Fruit fly (Drosophila melanogaster) whole organism, prepupa: ENCODE results near the gene Kr-h2.
A peak's percentile ranks its signal among the peaks of the same experiment; 100 is the strongest.

Experiments
- CG10631 ChIP-seq: fragments of 200-800 bp; sonication (Bioruptor generic); optimal IDR thresholded peaks from 2 replicates; lab custom pipeline; 2016; ENCODE audit warnings: missing biosample characterization, missing genetic modification characterization
- CG11294 ChIP-seq: fragments of 200-800 bp; sonication (Bioruptor generic); IDR thresholded peaks from 2 replicates; pipeline ENCODE4 v1.3.6; 2022; ENCODE audit warnings: missing biosample characterization, missing genetic modification characterization
- CG11762 ChIP-seq: fragments of 200-800 bp; sonication (Bioruptor generic); optimal IDR thresholded peaks from 3 replicates; lab custom pipeline; 2016; ENCODE audit warnings: missing biosample characterization, missing genetic modification characterization; ENCODE audit not compliant: insufficient read depth
- CG11902 ChIP-seq: fragments of 200-800 bp; sonication (Bioruptor generic); optimal IDR thresholded peaks from 3 replicates; lab custom pipeline; 2016; ENCODE audit warnings: missing biosample characterization, missing genetic modification characterization
- CG15336 ChIP-seq: fragments of 200-800 bp; sonication (Bioruptor generic); IDR thresholded peaks from 2 replicates; pipeline ENCODE4 v1.3.6; 2022; ENCODE audit warnings: missing biosample characterization, missing genetic modification characterization
- CG1621 ChIP-seq: fragments of 200-800 bp; sonication (Bioruptor generic); optimal IDR thresholded peaks from 3 replicates; lab custom pipeline; 2018; ENCODE audit warnings: missing biosample characterization, mild to moderate bottlenecking, missing genetic modification characterization
- CG16779 ChIP-seq: fragments of 200-800 bp; sonication (Bioruptor generic); optimal IDR thresholded peaks from 3 replicates; lab custom pipeline; 2017; ENCODE audit warnings: missing biosample characterization, mild to moderate bottlenecking, missing genetic modification characterization
- CG3032 ChIP-seq: fragments of 200-800 bp; optimal IDR thresholded peaks from 2 replicates; lab custom pipeline; 2019; ENCODE audit warnings: missing biosample characterization, mild to moderate bottlenecking, missing genetic modification characterization, moderate library complexity
- CG32006 ChIP-seq: fragments of 200-800 bp; sonication (Bioruptor generic); optimal IDR thresholded peaks from 3 replicates; lab custom pipeline; 2017; ENCODE audit warnings: missing biosample characterization, mild to moderate bottlenecking, missing genetic modification characterization
- CG3919 ChIP-seq: fragments of 200-800 bp; sonication (Bioruptor generic); optimal IDR thresholded peaks from 3 replicates; lab custom pipeline; 2016; ENCODE audit warnings: missing biosample characterization, missing genetic modification characterization
- CG4318 ChIP-seq: fragments of 200-800 bp; sonication (Bioruptor generic); optimal IDR thresholded peaks from 3 replicates; lab custom pipeline; 2017; ENCODE audit warnings: missing biosample characterization, mild to moderate bottlenecking, missing genetic modification characterization
- CG6808 ChIP-seq: fragments of 200-800 bp; sonication (Bioruptor generic); optimal IDR thresholded peaks from 3 replicates; lab custom pipeline; 2017; ENCODE audit warnings: missing biosample characterization, missing genetic modification characterization, mild to moderate bottlenecking, moderate library complexity, missing genetic modification reagents
- CG6854 ChIP-seq: fragments of 200-800 bp; sonication (Bioruptor generic); optimal IDR thresholded peaks from 2 replicates; lab custom pipeline; 2017; ENCODE audit warnings: missing biosample characterization, mild to moderate bottlenecking, missing genetic modification characterization
- CG7368 ChIP-seq: fragments of 200-800 bp; sonication (Bioruptor generic); optimal IDR thresholded peaks from 3 replicates; lab custom pipeline; 2016; ENCODE audit warnings: missing biosample characterization, missing genetic modification characterization
- CG8119 ChIP-seq: fragments of 200-800 bp; sonication (Bioruptor generic); IDR thresholded peaks from 3 replicates; pipeline ENCODE4 v1.3.6; 2022; ENCODE audit warnings: missing biosample characterization, missing genetic modification characterization
- CG8632 ChIP-seq: fragments of 200-800 bp; sonication (Bioruptor generic); optimal IDR thresholded peaks from 3 replicates; lab custom pipeline; 2016; ENCODE audit warnings: missing biosample characterization, missing genetic modification characterization
- CG9139 ChIP-seq: fragments of 200-800 bp; sonication (Bioruptor generic); optimal IDR thresholded peaks from 3 replicates; lab custom pipeline; 2017; ENCODE audit warnings: missing biosample characterization, mild to moderate bottlenecking, missing genetic modification characterization
- Eip75B ChIP-seq: fragments of 200-800 bp; sonication (Bioruptor generic); optimal IDR thresholded peaks from 3 replicates; lab custom pipeline; 2016; ENCODE audit warnings: missing biosample characterization, missing genetic modification characterization
- Eip78C ChIP-seq: fragments of 200-800 bp; sonication (Bioruptor generic); peaks from one replicate; lab custom pipeline; 2016; ENCODE audit warnings: missing biosample characterization, missing genetic modification characterization
- Eip93F ChIP-seq: fragments of 200-800 bp; sonication (Bioruptor generic); optimal IDR thresholded peaks from 2 replicates; lab custom pipeline; 2016; ENCODE audit warnings: missing biosample characterization, mild to moderate bottlenecking, missing genetic modification characterization
- Ets21C ChIP-seq: fragments of 200-800 bp; sonication (Bioruptor generic); optimal IDR thresholded peaks from 3 replicates; lab custom pipeline; 2016; ENCODE audit warnings: missing biosample characterization, missing genetic modification characterization
- Gug ChIP-seq: fragments of 200-800 bp; sonication (Bioruptor generic); IDR thresholded peaks from 2 replicates; pipeline ENCODE4 v1.3.6; 2022; ENCODE audit warnings: missing biosample characterization, missing genetic modification characterization
- Hr38 ChIP-seq: sonication (Bioruptor generic); optimal IDR thresholded peaks from 2 replicates; lab custom pipeline; 2016; ENCODE audit warnings: missing biosample characterization, missing genetic modification characterization
- Hr39 ChIP-seq: fragments of 200-800 bp; sonication (Bioruptor generic); optimal IDR thresholded peaks from 2 replicates; lab custom pipeline; 2016; ENCODE audit warnings: missing biosample characterization, missing genetic modification characterization
- Hr4 ChIP-seq: fragments of 200-800 bp; sonication (Bioruptor generic); optimal IDR thresholded peaks from 3 replicates; lab custom pipeline; 2016; ENCODE audit warnings: missing biosample characterization, missing genetic modification characterization
- Lpt ChIP-seq: fragments of 200-800 bp; sonication (Bioruptor generic); optimal IDR thresholded peaks from 3 replicates; lab custom pipeline; 2016; ENCODE audit warnings: missing biosample characterization, missing genetic modification characterization
- Met ChIP-seq: fragments of 200-800 bp; sonication (Bioruptor generic); optimal IDR thresholded peaks from 3 replicates; lab custom pipeline; 2016; ENCODE audit warnings: missing biosample characterization, missing genetic modification characterization
- OdsH ChIP-seq: fragments of 200-800 bp; sonication (Bioruptor generic); optimal IDR thresholded peaks from 3 replicates; lab custom pipeline; 2016; ENCODE audit warnings: missing biosample characterization, missing genetic modification characterization
- Smox ChIP-seq: fragments of 200-800 bp; sonication (Bioruptor generic); optimal IDR thresholded peaks from 3 replicates; lab custom pipeline; 2016; ENCODE audit warnings: missing biosample characterization, missing genetic modification characterization
- Sox102F ChIP-seq: fragments of 200-800 bp; sonication (Bioruptor generic); optimal IDR thresholded peaks from 2 replicates; lab custom pipeline; 2016; ENCODE audit warnings: missing biosample characterization, mild to moderate bottlenecking, missing genetic modification characterization
- Sox14 ChIP-seq: fragments of 200-800 bp; sonication (Bioruptor generic); optimal IDR thresholded peaks from 3 replicates; lab custom pipeline; 2016; ENCODE audit warnings: missing biosample characterization, missing genetic modification characterization
- Sox15 ChIP-seq: fragments of 200-800 bp; sonication (Bioruptor generic); optimal IDR thresholded peaks from 3 replicates; lab custom pipeline; 2016; ENCODE audit warnings: missing biosample characterization, missing genetic modification characterization
- achi ChIP-seq: fragments of 200-800 bp; sonication (Bioruptor generic); optimal IDR thresholded peaks from 3 replicates; lab custom pipeline; 2016; ENCODE audit warnings: missing biosample characterization, missing genetic modification characterization
- acj6 ChIP-seq: fragments of 200-800 bp; sonication (Bioruptor generic); optimal IDR thresholded peaks from 3 replicates; lab custom pipeline; 2016; ENCODE audit warnings: missing biosample characterization, missing genetic modification characterization
- cyc ChIP-seq: fragments of 200-800 bp; sonication (Bioruptor generic); optimal IDR thresholded peaks from 3 replicates; lab custom pipeline; 2016; ENCODE audit warnings: missing biosample characterization, missing genetic modification characterization
- dac ChIP-seq: fragments of 200-800 bp; sonication (Bioruptor generic); optimal IDR thresholded peaks from 2 replicates; lab custom pipeline; 2017; ENCODE audit warnings: missing biosample characterization, mild to moderate bottlenecking, missing genetic modification characterization
- dsx ChIP-seq: fragments of 200-800 bp; optimal IDR thresholded peaks from 3 replicates; lab custom pipeline; 2019; ENCODE audit warnings: missing biosample characterization, mild to moderate bottlenecking, missing genetic modification characterization, moderate library complexity; ENCODE audit not compliant: poor library complexity, severe bottlenecking
- eg ChIP-seq: fragments of 200-800 bp; sonication (Bioruptor generic); IDR thresholded peaks from 3 replicates; pipeline ENCODE4 v1.3.6; 2022; ENCODE audit warnings: missing biosample characterization, missing genetic modification characterization
- fd85E ChIP-seq: fragments of 200-800 bp; sonication (Bioruptor generic); optimal IDR thresholded peaks from 3 replicates; lab custom pipeline; 2016; ENCODE audit warnings: missing biosample characterization, missing genetic modification characterization
- fkh ChIP-seq: fragments of 200-800 bp; sonication (Bioruptor generic); optimal IDR thresholded peaks from 3 replicates; lab custom pipeline; 2017; ENCODE audit warnings: missing biosample characterization, mild to moderate bottlenecking, missing genetic modification characterization, moderate library complexity
- lz ChIP-seq: fragments of 200-800 bp; sonication (Bioruptor generic); optimal IDR thresholded peaks from 3 replicates; lab custom pipeline; 2016; ENCODE audit warnings: missing biosample characterization, missing genetic modification characterization
- net ChIP-seq: fragments of 200-800 bp; sonication (Bioruptor generic); optimal IDR thresholded peaks from 3 replicates; lab custom pipeline; 2016; ENCODE audit warnings: missing biosample characterization, missing genetic modification characterization
- salr ChIP-seq, 2 experiments: fragments of 200-800 bp; sonication (Bioruptor generic); optimal IDR thresholded peaks; 3 replicates each; lab custom pipeline; 2016 to 2018; ENCODE audit warnings: missing biosample characterization in 2 of 2, missing genetic modification characterization in 2 of 2, mild to moderate bottlenecking in 1 of 2
- spab ChIP-seq: fragments of 200-800 bp; sonication (Bioruptor generic); optimal IDR thresholded peaks from 2 replicates; lab custom pipeline; 2017; ENCODE audit warnings: missing biosample characterization, mild to moderate bottlenecking, missing genetic modification characterization, missing genetic modification reagents
- ss ChIP-seq, 2 experiments: fragments of 200-800 bp; sonication (Bioruptor generic); optimal IDR thresholded peaks; 2 replicates in 1 of 2; 3 replicates in 1 of 2; lab custom pipeline; 2017 to 2018; ENCODE audit warnings: mild to moderate bottlenecking in 2 of 2, missing biosample characterization in 2 of 2, missing genetic modification characterization in 2 of 2, moderate library complexity in 1 of 2
- svp ChIP-seq: fragments of 200-800 bp; sonication (Bioruptor generic); peaks from one replicate; lab custom pipeline; 2016; ENCODE audit warnings: missing biosample characterization, missing genetic modification characterization
- topi ChIP-seq: fragments of 200-800 bp; sonication (Bioruptor generic); optimal IDR thresholded peaks from 3 replicates; lab custom pipeline; 2016; ENCODE audit warnings: missing biosample characterization, missing genetic modification characterization
- vri ChIP-seq: fragments of 200-800 bp; sonication (Bioruptor generic); optimal IDR thresholded peaks from 3 replicates; lab custom pipeline; 2016; ENCODE audit warnings: missing biosample characterization, mild to moderate bottlenecking, missing genetic modification characterization

Kr-h2 gene

dm6 chr2L:6070656-6071231 lies at the start of gene Kr-h2, which contains the start of gene CG9154 (continued):
- TF ChIP-seq CG15336 = no peak; the same call in 1 of the 2 replicates
- peak; percentile 48 for TF ChIP-seq fkh (GFP tag; lab: Kevin White, UChicago)
- no peak for TF ChIP-seq Hr38 (GFP tag; lab: Kevin White, UChicago)
- no peak for TF ChIP-seq Hr39 (GFP tag; lab: Kevin White, UChicago)
- no peak for TF ChIP-seq vri (GFP tag; lab: Kevin White, UChicago)
- peak; percentile 44 for TF ChIP-seq achi (GFP tag; lab: Kevin White, UChicago)
- no peak for TF ChIP-seq Hr4 (GFP tag; lab: Kevin White, UChicago)
- peak; percentile 29 for TF ChIP-seq CG7368
- TF ChIP-seq Smox (GFP tag; lab: Kevin White, UChicago) = no peak

- TF ChIP-seq CG8632 (GFP tag; lab: Kevin White, UChicago) (peak; percentile 51), achi (GFP tag; lab: Kevin White, UChicago) (peak; percentile 75), Eip93F (peak; percentile 15), CG4318 (no peak), lz (GFP tag; lab: Kevin White, UChicago) (peak; percentile 56), svp (GFP tag; lab: Kevin White, UChicago) (peak; percentile 86), CG11902 (GFP tag; lab: Kevin White, UChicago) (peak; percentile 78), Hr4 (GFP tag; lab: Kevin White, UChicago) (peak; percentile 29), CG11762 (GFP tag; lab: Kevin White, UChicago) (peak; percentile 33), eg (GFP tag; lab: Robert Waterston, UW) (0 out of 3 replicates have a peak, but pooled peaks have one; percentile 28), CG1621 (tag; lab: Kevin White, UChicago) (peak; percentile 16), Eip75B (peak; percentile 53), Eip78C (GFP tag; lab: Kevin White, UChicago) (peak; percentile 92), CG9139 (GFP tag; lab: Kevin White, UChicago) (peak; percentile 71), Gug (GFP tag; lab: Robert Waterston, UW) (peak; percentile 20; the same call in 1 of the 2 replicates), CG3919 (GFP tag; lab: Kevin White, UChicago) (peak; percentile 82), CG8119 (GFP tag; lab: Robert Waterston, UW) (no peak), dac (GFP tag; lab: Kevin White, UChicago) (no peak), Hr38 (GFP tag; lab: Kevin White, UChicago) (no peak), net (GFP tag; lab: Kevin White, UChicago) (peak; percentile 32), Ets21C (GFP tag; lab: Kevin White, UChicago) (no peak), CG10631 (GFP tag; lab: Kevin White, UChicago) (peak; percentile 64), CG6808 (GFP tag; lab: Kevin White, UChicago) (peak; percentile 73), vri (GFP tag; lab: Kevin White, UChicago) (no peak), spab (GFP tag; lab: Kevin White, UChicago) (peak; percentile 73), CG6854 (GFP tag; lab: Kevin White, UChicago) (peak; percentile 5), cyc (peak; percentile 64), Met (GFP tag; lab: Kevin White, UChicago) (peak; percentile 59), fd85E (GFP tag; lab: Kevin White, UChicago) (no peak), CG32006 (GFP tag; lab: Kevin White, UChicago) (peak; percentile 63), CG3032 (tag; lab: Kevin White, UChicago) (peak; percentile 75), CG15336 (no peak), acj6 (GFP tag; lab: Kevin White, UChicago) (peak; percentile 79), CG16779 (tag; lab: Kevin White, UChicago) (peak; percentile 27), Sox102F (GFP tag; lab: Kevin White, UChicago) (peak; percentile 40), CG11294 (GFP tag; lab: Robert Waterston, UW) (no peak), Hr39 (GFP tag; lab: Kevin White, UChicago) (peak; percentile 27), Lpt (GFP tag; lab: Kevin White, UChicago) (peak; percentile 38), salr (GFP tag; optimal IDR thresholded peaks at IDR 0.05; lab: Kevin White, UChicago) (peak; percentile 9 to 27), topi (GFP tag; lab: Kevin White, UChicago) (peak; percentile 60), Sox14 (peak; percentile 46), OdsH (GFP tag; lab: Kevin White, UChicago) (peak; percentile 22), CG7368 (peak; percentile 10), fkh (GFP tag; lab: Kevin White, UChicago) (no peak), ss (GFP tag; optimal IDR thresholded peaks at IDR 0.05; lab: Kevin White, UChicago) (peak; percentile 85 to 89), Sox15 (peak; percentile 58), dsx (peak; percentile 89)
Measured at dm6 chr2L:6022793-6023192, 48.0 kb upstream of the Kr-h2 start.
